Fruit fly (Drosophila melanogaster) whole organism, embryonic: ENCODE results near the gene CG31776.

ENCODE experiments used
- ATbp ChIP-seq: fragments of 200-800 bp; sonication (Bioruptor generic); optimal IDR thresholded peaks from 2 replicates; lab custom pipeline; 2017; ENCODE audit warnings: missing biosample characterization, mild to moderate bottlenecking, missing genetic modification characterization, missing genetic modification reagents
- Ada2b ChIP-seq: fragments of 200-800 bp; sonication (Bioruptor generic); IDR thresholded peaks from 2 replicates; pipeline ENCODE4 v1.3.6; 2022; ENCODE audit warnings: missing biosample characterization, missing genetic modification characterization
- Asciz ChIP-seq: fragments of 200-800 bp; sonication (Bioruptor generic); optimal IDR thresholded peaks from 2 replicates; lab custom pipeline; 2017; ENCODE audit warnings: missing biosample characterization, mild to moderate bottlenecking, missing genetic modification characterization, missing genetic modification reagents
- Bdp1 ChIP-seq: fragments of 200-800 bp; sonication (Bioruptor generic); optimal IDR thresholded peaks from 3 replicates; lab custom pipeline; 2016; ENCODE audit warnings: missing biosample characterization, missing genetic modification characterization
- CG10209 ChIP-seq: fragments of 200-800 bp; sonication (Bioruptor generic); optimal IDR thresholded peaks from 3 replicates; lab custom pipeline; 2017; ENCODE audit warnings: missing biosample characterization, mild to moderate bottlenecking, missing genetic modification characterization, missing genetic modification reagents
- CG10321 ChIP-seq: fragments of 200-800 bp; sonication (Bioruptor generic); IDR thresholded peaks from 2 replicates; pipeline ENCODE4 v1.3.6; 2022; ENCODE audit warnings: missing biosample characterization, missing genetic modification characterization
- CG12071 ChIP-seq: fragments of 200-800 bp; sonication (Bioruptor generic); optimal IDR thresholded peaks from 3 replicates; lab custom pipeline; 2018; ENCODE audit warnings: missing biosample characterization, mild to moderate bottlenecking, missing genetic modification characterization
- CG15269 ChIP-seq: fragments of 200-800 bp; sonication (Bioruptor generic); optimal IDR thresholded peaks from 2 replicates; lab custom pipeline; 2018; ENCODE audit warnings: missing biosample characterization, mild to moderate bottlenecking, missing genetic modification characterization, moderate library complexity
- CG1647 ChIP-seq: fragments of 200-800 bp; sonication (Bioruptor generic); optimal IDR thresholded peaks from 3 replicates; lab custom pipeline; 2016; ENCODE audit warnings: missing biosample characterization, missing genetic modification characterization
- CG17361 ChIP-seq: fragments of 200-800 bp; sonication (Bioruptor generic); IDR thresholded peaks from 3 replicates; pipeline ENCODE4 v1.3.6; 2022; ENCODE audit warnings: missing biosample characterization, missing genetic modification characterization
- CG31365 ChIP-seq: fragments of 200-800 bp; sonication (Bioruptor generic); optimal IDR thresholded peaks from 2 replicates; lab custom pipeline; 2018; ENCODE audit warnings: missing biosample characterization, mild to moderate bottlenecking, missing genetic modification characterization
- CG34422 ChIP-seq: fragments of 200-800 bp; sonication (Bioruptor generic); IDR thresholded peaks from 3 replicates; pipeline ENCODE4 v1.3.6; 2022; ENCODE audit warnings: missing biosample characterization, missing genetic modification characterization
- CG5953 ChIP-seq: fragments of 200-800 bp; sonication (Bioruptor generic); IDR thresholded peaks from 2 replicates; pipeline ENCODE4 v1.3.6; 2022; ENCODE audit warnings: missing biosample characterization, missing genetic modification characterization
- CG9797 ChIP-seq: fragments of 200-800 bp; sonication (Bioruptor generic); optimal IDR thresholded peaks from 3 replicates; lab custom pipeline; 2018; ENCODE audit warnings: missing biosample characterization, mild to moderate bottlenecking, missing genetic modification characterization
- CG9817 ChIP-seq: fragments of 200-800 bp; sonication (Bioruptor generic); optimal IDR thresholded peaks from 2 replicates; lab custom pipeline; 2018; ENCODE audit warnings: missing biosample characterization, mild to moderate bottlenecking, missing genetic modification characterization, moderate library complexity
- CG9876 ChIP-seq: fragments of 200-800 bp; sonication (Bioruptor generic); optimal IDR thresholded peaks from 2 replicates; lab custom pipeline; 2016; ENCODE audit warnings: missing biosample characterization, missing genetic modification characterization
- Dbx ChIP-seq: fragments of 200-800 bp; sonication (Bioruptor generic); IDR thresholded peaks from 3 replicates; pipeline ENCODE4 v1.3.6; 2022; ENCODE audit warnings: missing biosample characterization, missing genetic modification characterization
- Fer1 ChIP-seq: fragments of 200-800 bp; sonication (Bioruptor generic); optimal IDR thresholded peaks from 2 replicates; lab custom pipeline; 2017; ENCODE audit warnings: missing biosample characterization, mild to moderate bottlenecking, missing genetic modification characterization
- Lim3 ChIP-seq: fragments of 200-800 bp; sonication (Bioruptor generic); IDR thresholded peaks from 2 replicates; pipeline ENCODE4 v1.3.6; 2022; ENCODE audit warnings: missing biosample characterization, missing genetic modification characterization
- NC2β ChIP-seq: fragments of 200-800 bp; sonication (Bioruptor generic); optimal IDR thresholded peaks from 2 replicates; lab custom pipeline; 2016; ENCODE audit warnings: missing biosample characterization, missing genetic modification characterization
- Ptx1 ChIP-seq: fragments of 200-800 bp; sonication (Bioruptor generic); IDR thresholded peaks from 2 replicates; pipeline ENCODE4 v1.3.6; 2022; ENCODE audit warnings: missing biosample characterization, missing genetic modification characterization
- Sox100B ChIP-seq: fragments of 200-800 bp; sonication (Bioruptor generic); optimal IDR thresholded peaks from 3 replicates; lab custom pipeline; 2018; ENCODE audit warnings: missing biosample characterization, mild to moderate bottlenecking, missing genetic modification characterization
- Ssrp ChIP-seq: fragments of 200-800 bp; sonication (Bioruptor generic); optimal IDR thresholded peaks from 2 replicates; lab custom pipeline; 2018; ENCODE audit warnings: missing biosample characterization, mild to moderate bottlenecking, missing genetic modification characterization, moderate library complexity
- Stat92E ChIP-seq, 3 experiments: fragments of >200 bp in 2 of 3; fragments of 200-800 bp in 1 of 3; sonication (Bioruptor generic) in 1 of 3; optimal IDR thresholded peaks; 2 replicates each; lab custom pipeline; 2017 to 2019; ENCODE audit warnings: missing biosample characterization in 3 of 3, missing genetic modification characterization in 3 of 3, mild to moderate bottlenecking in 1 of 3, moderate library complexity in 1 of 3
- Taf1 ChIP-seq: fragments of 200-800 bp; sonication (Bioruptor generic); IDR thresholded peaks from 2 replicates; pipeline ENCODE4 v1.3.6; 2022; ENCODE audit warnings: missing biosample characterization, missing genetic modification characterization
- Usf ChIP-seq: fragments of 200-800 bp; sonication (Bioruptor generic); optimal IDR thresholded peaks from 2 replicates; lab custom pipeline; 2017; ENCODE audit warnings: missing genotype, missing biosample characterization, missing genetic modification characterization
- YL-1 ChIP-seq: fragments of 200-800 bp; sonication (Bioruptor generic); optimal IDR thresholded peaks from 3 replicates; lab custom pipeline; 2017; ENCODE audit warnings: missing biosample characterization, mild to moderate bottlenecking, missing genetic modification characterization
- ato ChIP-seq: fragments of 200-800 bp; sonication (Bioruptor generic); IDR thresholded peaks from 2 replicates; pipeline ENCODE4 v1.3.6; 2022; ENCODE audit warnings: missing biosample characterization, missing genetic modification characterization; ENCODE audit not compliant: partially characterized antibody
- chn ChIP-seq: fragments of 200-800 bp; sonication (Bioruptor generic); optimal IDR thresholded peaks from 2 replicates; lab custom pipeline; 2016; ENCODE audit warnings: missing biosample characterization, missing genetic modification characterization
- corto ChIP-seq: fragments of 200-800 bp; sonication (Bioruptor generic); optimal IDR thresholded peaks from 2 replicates; lab custom pipeline; 2016; ENCODE audit warnings: missing biosample characterization, mild to moderate bottlenecking, missing genetic modification characterization, moderate library complexity
- dpn ChIP-seq, 2 experiments: fragments of 200-800 bp; sonication (Bioruptor generic); optimal IDR thresholded peaks; 3 replicates each; lab custom pipeline; 2016; ENCODE audit warnings: missing biosample characterization in 2 of 2, missing genetic modification characterization in 2 of 2
- dysf ChIP-seq: fragments of 200-800 bp; sonication (Bioruptor generic); IDR thresholded peaks from 3 replicates; pipeline ENCODE4 v1.3.6; 2022; ENCODE audit warnings: missing biosample characterization, missing genetic modification characterization
- ems ChIP-seq: fragments of 200-800 bp; sonication (Bioruptor generic); optimal IDR thresholded peaks from 3 replicates; lab custom pipeline; 2016; ENCODE audit warnings: missing biosample characterization, missing genetic modification characterization
- grau ChIP-seq: fragments of 200-800 bp; optimal IDR thresholded peaks from 3 replicates; lab custom pipeline; 2019; ENCODE audit warnings: missing biosample characterization, mild to moderate bottlenecking, missing genetic modification characterization, moderate library complexity
- inv ChIP-seq: fragments of 200-800 bp; sonication (Bioruptor generic); IDR thresholded peaks from 2 replicates; pipeline ENCODE4 v1.3.6; 2022; ENCODE audit warnings: missing biosample characterization, missing genetic modification characterization; ENCODE audit not compliant: partially characterized antibody
- kah ChIP-seq: fragments of 200-800 bp; sonication (Bioruptor generic); optimal IDR thresholded peaks from 2 replicates; lab custom pipeline; 2018; ENCODE audit warnings: missing biosample characterization, mild to moderate bottlenecking, missing genetic modification characterization
- lab ChIP-seq: fragments of 200-800 bp; sonication (Bioruptor generic); optimal IDR thresholded peaks from 3 replicates; lab custom pipeline; 2017; ENCODE audit warnings: missing biosample characterization, missing genetic modification characterization, mild to moderate bottlenecking, moderate library complexity, missing genetic modification reagents
- luna ChIP-seq: fragments of 200-800 bp; sonication (Bioruptor generic); optimal IDR thresholded peaks from 2 replicates; lab custom pipeline; 2016; ENCODE audit warnings: missing biosample characterization, missing genetic modification characterization
- nau ChIP-seq: fragments of 200-800 bp; sonication (Bioruptor generic); optimal IDR thresholded peaks from 3 replicates; lab custom pipeline; 2017; ENCODE audit warnings: missing biosample characterization, mild to moderate bottlenecking, missing genetic modification characterization, missing genetic modification reagents
- nmo ChIP-seq: fragments of 200-800 bp; sonication (Bioruptor generic); optimal IDR thresholded peaks from 2 replicates; lab custom pipeline; 2018; ENCODE audit warnings: missing biosample characterization, mild to moderate bottlenecking, missing genetic modification characterization, moderate library complexity
- nom ChIP-seq: fragments of 200-800 bp; sonication (Bioruptor generic); optimal IDR thresholded peaks from 2 replicates; lab custom pipeline; 2017; ENCODE audit warnings: missing biosample characterization, missing genetic modification characterization, mild to moderate bottlenecking, moderate library complexity, missing genetic modification reagents
- onecut ChIP-seq: fragments of 200-800 bp; sonication (Bioruptor generic); IDR thresholded peaks from 2 replicates; pipeline ENCODE4 v1.3.6; 2022; ENCODE audit warnings: missing biosample characterization, missing genetic modification characterization
- prd ChIP-seq, 3 experiments: fragments of >200 bp in 2 of 3; fragments of 200-800 bp in 1 of 3; sonication (Bioruptor generic) in 1 of 3; optimal IDR thresholded peaks in 2 of 3; IDR thresholded peaks in 1 of 3; 2 replicates in 2 of 3; 3 replicates in 1 of 3; pipeline versions ENCODE4 v1.3.6 to Lab custom; 2017 to 2022; ENCODE audit warnings: missing biosample characterization in 1 of 3, missing genetic modification characterization in 1 of 3
- scrt ChIP-seq: fragments of 200-800 bp; sonication (Bioruptor generic); optimal IDR thresholded peaks from 2 replicates; lab custom pipeline; 2018; ENCODE audit warnings: missing biosample characterization, mild to moderate bottlenecking, missing genetic modification characterization, moderate library complexity
- seq ChIP-seq: fragments of 200-800 bp; sonication (Bioruptor generic); IDR thresholded peaks from 2 replicates; pipeline ENCODE4 v1.3.6; 2022; ENCODE audit warnings: missing biosample characterization, missing genetic modification characterization
- stwl ChIP-seq: fragments of 200-800 bp; sonication (Bioruptor generic); optimal IDR thresholded peaks from 3 replicates; lab custom pipeline; 2018; ENCODE audit warnings: missing biosample characterization, mild to moderate bottlenecking, missing genetic modification characterization, moderate library complexity
- sug ChIP-seq: fragments of 200-800 bp; optimal IDR thresholded peaks from 2 replicates; lab custom pipeline; 2019; ENCODE audit warnings: missing biosample characterization, mild to moderate bottlenecking, missing genetic modification characterization, moderate library complexity
- unpg ChIP-seq: fragments of 200-800 bp; sonication (Bioruptor generic); optimal IDR thresholded peaks from 3 replicates; lab custom pipeline; 2018; ENCODE audit warnings: missing biosample characterization, mild to moderate bottlenecking, missing genetic modification characterization, moderate library complexity
- zf30C ChIP-seq: fragments of 200-800 bp; sonication (Bioruptor generic); optimal IDR thresholded peaks from 3 replicates; lab custom pipeline; 2018; ENCODE audit warnings: missing biosample characterization, mild to moderate bottlenecking, missing genetic modification characterization

CG31776 gene

dm6 chr2L:3437068-3437467 is 32.9 kb upstream of the CG31776 start (continued):
- TF ChIP-seq CG17361 (GFP tag; lab: Robert Waterston, UW) (peak; percentile 31; the same call in 1 of the 3 replicates), Ptx1 (GFP tag; lab: Robert Waterston, UW) (peak; percentile 54), zf30C (no peak), Usf (GFP tag; lab: Kevin White, UChicago) (no peak), Stat92E (GFP tag; optimal IDR thresholded peaks at IDR 0.05; lab: Kevin White, UChicago) (no peak), grau (peak; percentile 39), ems (GFP tag; lab: Kevin White, UChicago) (peak; percentile 4), scrt (peak; percentile 34), CG12071 (GFP tag; lab: Kevin White, UChicago) (peak; percentile 63), Lim3 (GFP tag; lab: Robert Waterston, UW) (no peak), dpn (GFP tag; optimal IDR thresholded peaks at IDR 0.05; lab: Kevin White, UChicago) (peak; percentile 6 to 13), sug (tag; lab: Kevin White, UChicago) (no peak), Sox100B (GFP tag; lab: Kevin White, UChicago) (peak; percentile 67), ato (GFP tag; lab: Robert Waterston, UW) (no peak), dysf (GFP tag; lab: Robert Waterston, UW) (peak; percentile 65), Bdp1 (GFP tag; lab: Kevin White, UChicago) (peak; percentile 6), chn (GFP tag; lab: Kevin White, UChicago) (peak; percentile 38), Fer1 (GFP tag; lab: Kevin White, UChicago) (peak; percentile 69), nmo (GFP tag; lab: Kevin White, UChicago) (peak; percentile 45), CG9876 (GFP tag; lab: Kevin White, UChicago) (no peak), CG34422 (GFP tag; lab: Robert Waterston, UW) (peak; percentile 67; the same call in 2 of the 3 replicates), Ada2b (GFP tag; lab: Robert Waterston, UW) (peak; percentile 31), NC2β (no peak), CG10321 (GFP tag; lab: Robert Waterston, UW) (peak; percentile 49; the same call in 1 of the 2 replicates), inv (GFP tag; lab: Robert Waterston, UW) (no peak), Dbx (GFP tag; lab: Robert Waterston, UW) (no peak), onecut (peak; percentile 71), luna (no peak), CG9797 (GFP tag; lab: Kevin White, UChicago) (no peak), CG10209 (GFP tag; lab: Kevin White, UChicago) (peak; percentile 27), ATbp (GFP tag; lab: Kevin White, UChicago) (peak; percentile 56), corto (GFP tag; lab: Kevin White, UChicago) (no peak), CG31365 (tag; lab: Kevin White, UChicago) (peak; percentile 34), Asciz (GFP tag; lab: Kevin White, UChicago) (peak; percentile 66), nau (peak; percentile 54), CG9817 (tag; lab: Kevin White, UChicago) (peak; percentile 39), CG5953 (GFP tag; lab: Robert Waterston, UW) (0 out of 2 replicates have a peak, but pooled peaks have one; percentile 16), kah (GFP tag; lab: Kevin White, UChicago) (peak; percentile 65), prd (optimal IDR thresholded peaks at IDR 0.05; lab: Kevin White, UChicago) (no peak), prd (GFP tag; IDR thresholded peaks at IDR 0.05; lab: Robert Waterston, UW) (peak; percentile 69), stwl (no peak), Ssrp (peak; percentile 25), unpg (GFP tag; lab: Kevin White, UChicago) (peak; percentile 73), Taf1 (no peak), CG1647 (no peak), nom (GFP tag; lab: Kevin White, UChicago) (no peak), lab (peak; percentile 67), CG15269 (tag; lab: Kevin White, UChicago) (peak; percentile 73), seq (GFP tag; lab: Robert Waterston, UW) (peak; percentile 64; the same call in 1 of the 2 replicates), YL-1 (no peak)
